Worm (Caenorhabditis elegans) whole organism, L1 larva: ENCODE results near the gene gst-20.

ENCODE experiments used
- C16A3.4 ChIP-seq: fragments of 150-350 bp; optimal IDR thresholded peaks from 2 replicates; lab custom pipeline; 2014; ENCODE audit warnings: missing biosample characterization, missing genetic modification characterization
- Y116A8C.19 ChIP-seq: sonication (generic microtip); optimal IDR thresholded peaks from 2 replicates; lab custom pipeline; 2016; ENCODE audit warnings: missing compliant biosample characterization, missing genetic modification characterization, borderline replicate concordance
- aha-1 ChIP-seq: fragments of 150-350 bp; optimal IDR thresholded peaks from 2 replicates; lab custom pipeline; 2014; ENCODE audit warnings: missing biosample characterization, missing genetic modification characterization
- alr-1 ChIP-seq: fragments of 200-800 bp; sonication (Bioruptor generic); optimal IDR thresholded peaks from 2 replicates; lab custom pipeline; 2018; ENCODE audit warnings: borderline replicate concordance, mild to moderate bottlenecking, missing genetic modification characterization, missing compliant biosample characterization
- ceh-88 ChIP-seq: fragments of 200-800 bp; sonication (Bioruptor generic); IDR thresholded peaks from 2 replicates; pipeline ENCODE4 v1.3.6; 2022; ENCODE audit warnings: missing genetic modification characterization, missing compliant biosample characterization
- dpl-1 ChIP-seq, 3 experiments: fragments of 150-350 bp in 2 of 3; sonication (generic microtip) in 1 of 3; optimal IDR thresholded peaks; 2 replicates each; lab custom pipeline; 2014 to 2017; ENCODE audit warnings: missing biosample characterization in 3 of 3, missing genetic modification characterization in 3 of 3, missing genetic modification reagents in 3 of 3
- efl-1 ChIP-seq, 4 experiments: fragments of 150-350 bp; optimal IDR thresholded peaks in 3 of 4; peaks in 1 of 4; 1 replicate in 1 of 4; 2 replicates in 3 of 4; lab custom pipeline; 2014; ENCODE audit warnings: missing biosample characterization in 2 of 4, missing genetic modification characterization in 2 of 4, missing genetic modification reagents in 2 of 4
- efl-3 ChIP-seq: fragments of 200-800 bp; sonication (Bioruptor generic); optimal IDR thresholded peaks from 2 replicates; lab custom pipeline; 2018; ENCODE audit warnings: mild to moderate bottlenecking, missing genetic modification characterization, missing compliant biosample characterization
- egl-13 ChIP-seq: sonication (generic microtip); optimal IDR thresholded peaks from 2 replicates; lab custom pipeline; 2016; ENCODE audit warnings: missing genotype, missing genetic modification reagents, missing genetic modification characterization, missing compliant biosample characterization
- egl-27 ChIP-seq, 2 experiments: fragments of 150-350 bp in 1 of 2; sonication (generic microtip); optimal IDR thresholded peaks; 3 replicates each; lab custom pipeline; 2017 to 2018; ENCODE audit warnings: missing biosample characterization in 2 of 2, missing genetic modification characterization in 2 of 2, missing genetic modification reagents in 2 of 2
- fkh-10 ChIP-seq: sonication (generic microtip); optimal IDR thresholded peaks from 2 replicates; lab custom pipeline; 2017; ENCODE audit warnings: missing biosample characterization, missing genetic modification reagents, missing genetic modification characterization
- fkh-4 ChIP-seq: sonication (generic microtip); optimal IDR thresholded peaks from 2 replicates; lab custom pipeline; 2016; ENCODE audit warnings: missing compliant biosample characterization, missing genetic modification characterization, borderline replicate concordance
- fkh-8 ChIP-seq: sonication (generic microtip); optimal IDR thresholded peaks from 2 replicates; lab custom pipeline; 2016; ENCODE audit warnings: mild to moderate bottlenecking, missing genetic modification characterization, missing compliant biosample characterization
- hpl-2 ChIP-seq: fragments of 150-350 bp; optimal IDR thresholded peaks from 2 replicates; lab custom pipeline; 2014; ENCODE audit warnings: missing biosample characterization, missing genetic modification reagents, missing genetic modification characterization
- isw-1 ChIP-seq: fragments of 200-800 bp; sonication (Bioruptor generic); IDR thresholded peaks from 2 replicates; pipeline ENCODE4 v1.3.6; 2022; ENCODE audit warnings: missing genetic modification characterization, missing compliant biosample characterization
- jun-1 ChIP-seq: fragments of 150-350 bp; optimal IDR thresholded peaks from 2 replicates; lab custom pipeline; 2014; ENCODE audit warnings: missing biosample characterization, missing genetic modification reagents, missing genetic modification characterization
- lin-14 ChIP-seq: fragments of 200-800 bp; sonication (Bioruptor generic); optimal IDR thresholded peaks from 2 replicates; lab custom pipeline; 2018; ENCODE audit warnings: mild to moderate bottlenecking, missing genetic modification characterization, moderate library complexity, missing compliant biosample characterization
- lin-15B ChIP-seq: fragments of 150-350 bp; sonication (generic microtip); optimal IDR thresholded peaks from 3 replicates; lab custom pipeline; 2014; ENCODE audit warnings: missing biosample characterization, missing genetic modification characterization
- lin-35 ChIP-seq, 2 experiments: fragments of 150-350 bp; optimal IDR thresholded peaks; 2 replicates each; lab custom pipeline; 2014; ENCODE audit warnings: missing biosample characterization in 2 of 2, missing genetic modification characterization in 2 of 2, missing genetic modification reagents in 2 of 2
- lin-39 ChIP-seq: fragments of 150-350 bp; optimal IDR thresholded peaks from 2 replicates; lab custom pipeline; 2014; ENCODE audit warnings: missing biosample characterization, missing genetic modification reagents, missing genetic modification characterization
- lir-3 ChIP-seq: sonication (generic microtip); optimal IDR thresholded peaks from 2 replicates; lab custom pipeline; 2016; ENCODE audit warnings: mild to moderate bottlenecking, missing genetic modification characterization, moderate library complexity, missing compliant biosample characterization; ENCODE audit not compliant: poor library complexity
- mdl-1 ChIP-seq, 2 experiments: fragments of 150-350 bp; optimal IDR thresholded peaks; 2 replicates each; lab custom pipeline; 2014 to 2017; ENCODE audit warnings: missing biosample characterization in 2 of 2, missing genetic modification characterization in 2 of 2, inconsistent platforms in 1 of 2
- mep-1 ChIP-seq: fragments of 150-350 bp; optimal IDR thresholded peaks from 2 replicates; lab custom pipeline; 2014; ENCODE audit warnings: missing biosample characterization, missing genetic modification characterization
- nhr-11 ChIP-seq: fragments of 150-350 bp; optimal IDR thresholded peaks from 2 replicates; lab custom pipeline; 2014; ENCODE audit warnings: missing biosample characterization, missing genetic modification characterization
- nhr-20 ChIP-seq: sonication (generic microtip); optimal IDR thresholded peaks from 2 replicates; lab custom pipeline; 2016; ENCODE audit warnings: mild to moderate bottlenecking, missing genetic modification characterization, missing compliant biosample characterization
- nhr-237 ChIP-seq: fragments of 150-350 bp; optimal IDR thresholded peaks from 2 replicates; lab custom pipeline; 2014; ENCODE audit warnings: missing biosample characterization, missing genetic modification characterization
- nhr-28 ChIP-seq: fragments of 150-350 bp; optimal IDR thresholded peaks from 2 replicates; lab custom pipeline; 2014; ENCODE audit warnings: missing biosample characterization, missing genetic modification characterization
- nhr-47 ChIP-seq: sonication (generic microtip); optimal IDR thresholded peaks from 2 replicates; lab custom pipeline; 2016; ENCODE audit warnings: mild to moderate bottlenecking, missing genetic modification characterization, moderate library complexity, missing compliant biosample characterization
- nhr-71 ChIP-seq: sonication (generic microtip); optimal IDR thresholded peaks from 2 replicates; lab custom pipeline; 2016; ENCODE audit warnings: mild to moderate bottlenecking, missing genetic modification characterization, moderate library complexity, missing compliant biosample characterization
- nhr-76 ChIP-seq: sonication (generic microtip); optimal IDR thresholded peaks from 2 replicates; lab custom pipeline; 2017; ENCODE audit warnings: missing biosample characterization, missing genetic modification characterization
- nhr-77 ChIP-seq: fragments of 150-350 bp; optimal IDR thresholded peaks from 2 replicates; lab custom pipeline; 2014; ENCODE audit warnings: missing biosample characterization, missing genetic modification characterization
- nhr-84 ChIP-seq: sonication (generic microtip); optimal IDR thresholded peaks from 2 replicates; lab custom pipeline; 2017; ENCODE audit warnings: missing biosample characterization, missing genetic modification characterization
- nhr-85 ChIP-seq: sonication (generic microtip); peaks from one replicate; lab custom pipeline; 2016; ENCODE audit warnings: missing genetic modification characterization, inconsistent platforms, missing compliant biosample characterization
- nhr-90 ChIP-seq: sonication (generic microtip); optimal IDR thresholded peaks from 2 replicates; lab custom pipeline; 2016; ENCODE audit warnings: mild to moderate bottlenecking, missing genetic modification characterization, missing compliant biosample characterization; ENCODE audit not compliant: poor library complexity
- rnt-1 ChIP-seq: sonication (generic microtip); optimal IDR thresholded peaks from 2 replicates; lab custom pipeline; 2016; ENCODE audit warnings: mild to moderate bottlenecking, missing genetic modification characterization, moderate library complexity, missing compliant biosample characterization
- skn-1 ChIP-seq: fragments of 150-350 bp; optimal IDR thresholded peaks from 2 replicates; lab custom pipeline; 2014; ENCODE audit warnings: missing biosample characterization, missing genetic modification characterization
- snu-23 ChIP-seq: sonication (generic microtip); optimal IDR thresholded peaks from 2 replicates; lab custom pipeline; 2016; ENCODE audit warnings: missing genetic modification characterization, missing compliant biosample characterization
- swsn-7 ChIP-seq: sonication (generic microtip); optimal IDR thresholded peaks from 2 replicates; lab custom pipeline; 2016; ENCODE audit warnings: missing genetic modification characterization, missing compliant biosample characterization
- tbx-2 ChIP-seq: sonication (generic microtip); optimal IDR thresholded peaks from 2 replicates; lab custom pipeline; 2016; ENCODE audit warnings: missing genetic modification characterization, missing compliant biosample characterization
- unc-30 ChIP-seq: sonication (generic microtip); optimal IDR thresholded peaks from 2 replicates; lab custom pipeline; 2017; ENCODE audit warnings: missing biosample characterization, missing genetic modification characterization
- vab-15 ChIP-seq: sonication (generic microtip); optimal IDR thresholded peaks from 2 replicates; lab custom pipeline; 2017; ENCODE audit warnings: missing genotype, mild to moderate bottlenecking, missing genetic modification characterization, missing compliant biosample characterization
- xbp-1 ChIP-seq: sonication (generic microtip); optimal IDR thresholded peaks from 2 replicates; lab custom pipeline; 2016; ENCODE audit warnings: missing genetic modification characterization, missing compliant biosample characterization
- zag-1 ChIP-seq: fragments of 150-350 bp; optimal IDR thresholded peaks from 2 replicates; lab custom pipeline; 2014; ENCODE audit warnings: missing biosample characterization, missing genetic modification characterization
- ztf-11 ChIP-seq, 2 experiments: sonication (generic microtip); optimal IDR thresholded peaks; 2 replicates each; lab custom pipeline; 2016 to 2017; ENCODE audit warnings: missing genetic modification characterization in 2 of 2, missing biosample characterization in 1 of 2, missing compliant biosample characterization in 1 of 2
- ztf-4 ChIP-seq: fragments of 150-350 bp; optimal IDR thresholded peaks from 2 replicates; lab custom pipeline; 2014; ENCODE audit warnings: missing biosample characterization, missing genetic modification characterization

gst-20 gene

DNA sequence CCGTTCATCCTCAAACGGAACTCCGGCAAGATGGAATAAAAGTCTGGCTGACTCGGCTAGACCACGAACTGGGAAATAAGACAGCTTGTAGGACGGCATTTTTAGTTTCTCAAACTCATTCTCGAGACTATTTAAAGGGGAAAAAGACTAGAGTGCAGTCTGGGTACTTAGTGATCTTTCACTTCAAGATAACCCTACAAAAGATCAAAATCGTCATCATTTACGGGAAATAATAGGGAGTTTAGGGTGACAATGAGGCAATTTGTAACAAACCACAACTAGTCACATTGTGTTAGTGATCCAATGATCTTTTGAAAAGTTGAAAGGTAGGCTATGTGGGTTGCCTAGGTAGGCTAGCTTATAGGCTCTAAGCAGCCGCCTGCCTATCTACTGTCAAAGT, 6.4 kb upstream of the gst-20 start, which contains the start of gene gst-14:
Gene gst-14, minus strand, starts transcription at position 101 of the 400 bp plus-strand sequence.
- TF ChIP-seq isw-1 (GFP tag; lab: Robert Waterston, UW) (no peak), mep-1 (no peak), nhr-84 (tag; lab: Kevin White, UChicago) (no peak), ztf-11 (tag; optimal IDR thresholded peaks at IDR 0.05; lab: Kevin White, UChicago) (no peak), C16A3.4 (tag; lab: Kevin White, UChicago) (no peak), xbp-1 (no peak), nhr-20 (tag; lab: Kevin White, UChicago) (peak; percentile 72), Y116A8C.19 (tag; lab: Kevin White, UChicago) (no peak), rnt-1 (tag; lab: Kevin White, UChicago) (no peak), nhr-76 (tag; lab: Kevin White, UChicago) (no peak), tbx-2 (tag; lab: Kevin White, UChicago) (no peak), swsn-7 (tag; lab: Kevin White, UChicago) (no peak), mdl-1 (tag; optimal IDR thresholded peaks at IDR 0.05; lab: Kevin White, UChicago) (no peak), dpl-1 (GFP tag; optimal IDR thresholded peaks at IDR 0.05; lab: Kevin White, UChicago) (no peak), nhr-71 (tag; lab: Kevin White, UChicago) (peak; percentile 12), skn-1 (no peak), aha-1 (tag; lab: Kevin White, UChicago) (no peak)

DNA sequence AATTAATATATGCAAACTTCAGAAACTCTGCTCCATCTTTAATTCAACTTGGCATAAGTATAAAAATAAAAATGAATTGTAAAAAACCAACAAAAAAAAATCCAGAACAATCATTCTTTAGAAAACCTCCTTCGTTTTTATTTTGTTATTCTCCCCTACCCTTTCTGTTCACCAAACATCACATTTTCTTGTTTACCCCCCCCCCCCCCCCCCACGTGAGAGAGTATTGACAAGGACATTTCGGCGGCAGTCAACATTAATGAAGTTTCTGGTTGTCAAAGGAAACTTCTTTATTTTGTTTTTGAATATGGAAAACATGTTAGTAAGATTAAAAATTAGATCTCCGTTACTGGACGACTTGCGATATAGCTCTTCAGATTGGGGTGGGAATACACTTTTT, 4.9 kb upstream of the gst-20 start:
- no peak for TF ChIP-seq alr-1
- TF ChIP-seq lin-14 (GFP tag; lab: Kevin White, UChicago), result peak; percentile 70
- TF ChIP-seq nhr-71 (tag; lab: Kevin White, UChicago), result peak; percentile 20
- peak; percentile 4 for TF ChIP-seq fkh-8 (tag; lab: Kevin White, UChicago)
- TF ChIP-seq lin-15B (tag; lab: Kevin White, UChicago), result no peak
- TF ChIP-seq ceh-88, result no peak
- TF ChIP-seq nhr-20 (tag; lab: Kevin White, UChicago), result peak; percentile 13
- peak; percentile 84 for TF ChIP-seq nhr-85

DNA sequence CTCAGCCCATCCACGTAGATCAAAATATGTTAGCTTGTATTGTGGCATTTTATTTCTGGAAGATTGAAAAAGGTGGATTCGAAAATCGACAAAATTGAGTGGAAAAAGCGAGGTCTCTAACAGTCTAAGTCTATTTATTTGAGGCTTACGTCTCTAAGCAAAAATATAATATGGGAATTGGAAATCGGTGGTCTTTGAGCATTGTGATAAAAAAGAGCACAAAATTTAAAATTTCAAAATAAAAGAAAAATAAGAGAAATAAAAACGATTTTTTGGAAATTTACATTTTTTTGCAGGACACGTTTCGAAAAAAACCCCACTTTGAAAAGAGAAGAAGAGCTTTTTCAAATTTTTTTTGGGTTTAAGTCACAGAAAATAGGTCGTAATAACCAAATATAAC, 3.5 kb upstream of the gst-20 start, which contains the start of gene gst-15:
Gene gst-15, minus strand, starts transcription at position 101 of the 400 bp plus-strand sequence.
- TF ChIP-seq efl-1 (optimal IDR thresholded peaks at IDR 0.05; lab: Kevin White, UChicago), result no peak
- no peak for TF ChIP-seq efl-1 (GFP tag; optimal IDR thresholded peaks at IDR 0.05 in 1 of 2; lab: Kevin White, UChicago)
- no peak for TF ChIP-seq hpl-2
- no peak for TF ChIP-seq egl-27 (tag; optimal IDR thresholded peaks at IDR 0.05; lab: Kevin White, UChicago)
- TF ChIP-seq, all 84 proteins: peak for 0

DNA sequence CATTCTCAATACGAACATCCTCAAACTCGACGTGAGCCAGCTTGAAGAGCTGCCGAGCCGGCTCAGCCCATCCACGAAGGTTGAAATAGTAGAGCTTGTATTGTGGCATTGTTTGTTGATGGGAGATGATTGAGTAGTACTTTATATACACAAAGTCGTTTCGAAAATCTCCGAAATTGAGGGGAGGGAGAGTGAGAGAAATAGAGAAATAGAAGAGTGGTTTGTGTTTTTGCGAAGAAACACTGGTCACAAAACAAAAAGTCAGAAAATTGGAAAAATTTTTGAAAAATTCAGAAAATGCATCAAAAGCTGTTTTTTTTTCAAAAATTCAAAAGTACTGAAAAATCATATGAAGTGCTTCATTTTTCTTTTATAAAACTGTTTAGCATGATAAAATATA, 1.6 kb upstream of the gst-20 start, which contains the start of gene gst-24:
Gene gst-24, minus strand, starts transcription at position 181 of the 400 bp plus-strand sequence.
- TF ChIP-seq nhr-77 (tag; lab: Kevin White, UChicago) (peak; percentile 61), skn-1 (no peak), nhr-20 (tag; lab: Kevin White, UChicago) (no peak), lin-39 (tag; lab: Kevin White, UChicago) (no peak), fkh-4 (tag; lab: Kevin White, UChicago) (no peak), lin-35 (GFP tag; optimal IDR thresholded peaks at IDR 0.05; lab: Kevin White, UChicago) (peak in 1 of 2 experiments; percentile 15), vab-15 (no peak), mdl-1 (tag; optimal IDR thresholded peaks at IDR 0.05; lab: Kevin White, UChicago) (no peak), nhr-85 (peak; percentile 67), ztf-4 (tag; lab: Kevin White, UChicago) (no peak), efl-3 (no peak), jun-1 (tag; lab: Kevin White, UChicago) (no peak), nhr-28 (tag; lab: Kevin White, UChicago) (no peak), egl-27 (tag; optimal IDR thresholded peaks at IDR 0.05; lab: Kevin White, UChicago) (no peak), C16A3.4 (tag; lab: Kevin White, UChicago) (no peak), nhr-84 (tag; lab: Kevin White, UChicago) (no peak), dpl-1 (GFP tag; optimal IDR thresholded peaks at IDR 0.05; lab: Kevin White, UChicago) (peak in 1 of 3 experiments; percentile 6), egl-13 (tag; lab: Kevin White, UChicago) (no peak), fkh-10 (no peak), zag-1 (tag; lab: Kevin White, UChicago) (no peak), unc-30 (tag; lab: Kevin White, UChicago) (no peak), isw-1 (GFP tag; lab: Robert Waterston, UW) (no peak), nhr-47 (tag; lab: Kevin White, UChicago) (no peak), lin-14 (GFP tag; lab: Kevin White, UChicago) (peak; percentile 29), nhr-237 (no peak), nhr-90 (tag; lab: Kevin White, UChicago) (no peak), lir-3 (tag; lab: Kevin White, UChicago) (no peak), nhr-11 (tag; lab: Kevin White, UChicago) (no peak), snu-23 (GFP tag; lab: Kevin White, UChicago) (peak; percentile 3)
